Fruit fly (Drosophila melanogaster): ENCODE results near the gene CG42590.

DNA sequence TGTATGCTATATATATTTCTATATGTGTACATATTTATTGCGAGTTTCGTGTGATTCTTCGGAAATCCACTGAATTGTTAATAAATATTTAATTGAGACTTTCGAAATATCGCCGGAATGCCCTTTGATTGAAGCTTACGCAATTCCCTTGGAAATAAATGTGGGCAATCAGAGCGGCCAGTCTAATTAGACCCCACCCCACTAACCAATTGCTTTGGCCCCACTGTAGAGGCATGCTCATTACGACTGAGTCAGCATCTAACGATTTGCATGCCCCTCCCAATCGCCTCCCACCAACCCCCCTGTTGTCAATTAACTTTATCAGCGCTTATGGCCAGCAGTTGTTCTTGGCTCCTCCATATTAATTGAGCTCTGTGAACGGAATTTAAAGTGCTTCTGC lies 47.7 kb upstream of the CG42590 start:
- TF ChIP-seq CG16779 (GFP tag; IDR thresholded peaks at IDR 0.05), result no peak
- TF ChIP-seq CG6272 (GFP tag; IDR thresholded peaks at IDR 0.05), result no peak
- no peak for TF ChIP-seq Hr78 (GFP tag; optimal IDR thresholded peaks at IDR 0.05)
- no peak for TF ChIP-seq CG11085 (GFP tag; IDR thresholded peaks at IDR 0.05)
- no peak for TF ChIP-seq CG11560 (tag; IDR thresholded peaks at IDR 0.05)

All from whole organism, embryonic.